Fruit fly (Drosophila melanogaster): ENCODE measurements around the gene CG9147.

The CG9147 gene

DNA sequence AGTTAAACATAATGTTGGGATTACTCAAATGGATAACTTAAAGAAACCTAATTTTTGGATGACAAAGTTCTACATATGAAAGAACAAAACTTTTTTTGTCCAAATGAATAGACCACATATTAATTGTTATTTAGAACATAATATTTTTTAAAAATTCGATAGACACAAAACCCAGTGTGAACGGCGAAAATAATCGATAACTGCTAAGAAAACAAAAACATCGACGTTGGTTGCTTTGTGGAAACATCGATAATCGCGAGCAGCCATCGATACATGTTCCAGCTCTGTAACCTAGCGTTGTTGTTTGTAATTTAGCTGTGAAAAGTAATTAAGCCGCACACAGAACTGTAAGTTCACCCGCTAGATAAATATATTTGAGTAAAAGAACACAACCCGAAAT lies 15.2 kb upstream of the CG9147 start, which contains the start of gene CG9135 (continued):
- TF ChIP-seq CG1832 (GFP tag; optimal IDR thresholded peaks at IDR 0.05) (no peak), CG3065 (GFP tag; optimal IDR thresholded peaks at IDR 0.05) (no peak), CG5953 (GFP tag; IDR thresholded peaks at IDR 0.05) (no peak), CG6175 (GFP tag; IDR thresholded peaks at IDR 0.05) (no peak), CG11696 (GFP tag; IDR thresholded peaks at IDR 0.05) (no peak), cas (GFP tag; IDR thresholded peaks at IDR 0.05) (no peak), CG8089 (GFP tag; optimal IDR thresholded peaks at IDR 0.05) (no peak), GATAe (GFP tag; conservative IDR thresholded peaks at IDR 0.05) (no peak), Bgb (GFP tag; IDR thresholded peaks at IDR 0.05; ENCODE audit: partially characterized antibody) (peak; percentile 99), Pdp1 (GFP tag; optimal IDR thresholded peaks at IDR 0.05) (no peak), CG2116 (GFP tag; optimal IDR thresholded peaks at IDR 0.05) (peak; percentile 93), Fer3 (tag; optimal IDR thresholded peaks at IDR 0.05) (peak; percentile 9), CG17612 (GFP tag; IDR thresholded peaks at IDR 0.05) (no peak), HmgD (GFP tag; optimal IDR thresholded peaks at IDR 0.05) (no peak), CG14014 (GFP tag; IDR thresholded peaks at IDR 0.05) (no peak), mirr (GFP tag; optimal IDR thresholded peaks at IDR 0.05) (no peak), seq (GFP tag; IDR thresholded peaks at IDR 0.05) (no peak), CG12391 (tag; optimal IDR thresholded peaks at IDR 0.05) (no peak), CG8281 (tag; optimal IDR thresholded peaks at IDR 0.05) (no peak), CoRest (tag; optimal IDR thresholded peaks at IDR 0.05) (peak; percentile 54), CG17361 (GFP tag; IDR thresholded peaks at IDR 0.05) (no peak), CG42726 (GFP tag; IDR thresholded peaks at IDR 0.05; ENCODE audit: partially characterized antibody) (peak; percentile 99), shn (GFP tag; optimal IDR thresholded peaks at IDR 0.05) (no peak), grau (tag; optimal IDR thresholded peaks at IDR 0.05) (no peak), org-1 (GFP tag; optimal IDR thresholded peaks at IDR 0.05) (no peak), CG6791 (GFP tag; IDR thresholded peaks at IDR 0.05; ENCODE audit: partially characterized antibody) (peak; percentile 100), CG4820 (GFP tag; optimal IDR thresholded peaks at IDR 0.05) (no peak), abd-A (tag; optimal IDR thresholded peaks at IDR 0.05) (no peak), CG17802 (tag; optimal IDR thresholded peaks at IDR 0.05) (peak; percentile 83), sens (GFP tag) (no peak), CG3726 (GFP tag; IDR thresholded peaks at IDR 0.05) (no peak), CG12942 (GFP tag; optimal IDR thresholded peaks at IDR 0.05) (no peak), CG9817 (tag; optimal IDR thresholded peaks at IDR 0.05) (no peak), pzg (GFP tag; optimal IDR thresholded peaks at IDR 0.05) (peak; percentile 86), CG17328 (GFP tag; IDR thresholded peaks at IDR 0.05) (no peak), CG17359 (tag; optimal IDR thresholded peaks at IDR 0.05) (no peak), CG11723 (GFP tag; optimal IDR thresholded peaks at IDR 0.05) (no peak), CG3995 (GFP tag; optimal IDR thresholded peaks at IDR 0.05) (peak; percentile 60), fd3F (GFP tag; optimal IDR thresholded peaks at IDR 0.05) (no peak), onecut (GFP tag; IDR thresholded peaks at IDR 0.05) (no peak), Ravus (GFP tag; IDR thresholded peaks at IDR 0.05) (no peak), CG15269 (tag; optimal IDR thresholded peaks at IDR 0.05) (no peak), ssp (GFP tag; IDR thresholded peaks at IDR 0.05) (peak; percentile 84), CG6654 (GFP tag; optimal IDR thresholded peaks at IDR 0.05) (no peak), CG34224 (GFP tag; IDR thresholded peaks at IDR 0.05; ENCODE audit: partially characterized antibody) (peak; percentile 99), cwo (GFP tag; optimal IDR thresholded peaks at IDR 0.05) (no peak), MESR4 (GFP tag; optimal IDR thresholded peaks at IDR 0.05) (peak; percentile 32), CG5245 (GFP tag; optimal IDR thresholded peaks at IDR 0.05) (no peak), CG6765 (GFP tag; optimal IDR thresholded peaks at IDR 0.05) (no peak), Sry-β (GFP tag; optimal IDR thresholded peaks at IDR 0.05) (no peak), B-H2 (GFP tag; optimal IDR thresholded peaks at IDR 0.05) (peak; percentile 11)

Data from whole organism, embryonic.